Worm (Caenorhabditis elegans): ENCODE measurements around the gene sru-22.

Gene sru-22

DNA sequence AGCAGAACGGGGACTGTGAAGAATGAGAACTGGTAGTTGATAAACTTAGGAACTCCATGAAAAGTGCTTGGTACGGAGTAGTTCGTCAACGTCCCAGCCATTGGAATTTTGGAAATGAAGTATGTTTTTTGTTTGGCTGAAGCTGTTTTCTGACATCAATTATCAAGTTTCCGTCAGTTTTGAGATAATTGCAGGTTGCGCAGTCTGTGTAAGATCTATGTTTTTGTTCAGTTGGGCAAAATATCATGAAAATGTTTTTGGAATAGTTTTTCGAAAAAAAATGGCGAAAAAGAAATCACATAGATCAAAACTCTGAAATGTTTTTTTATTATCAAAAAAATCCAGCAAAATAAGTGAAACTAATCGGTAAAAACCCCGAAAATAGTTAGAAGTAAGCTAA lies at the start of gene sru-22:
sru-22 (minus strand) TSS at position 101 of the 400 bp plus-strand sequence.
- TF ChIP-seq dao-5 (tag; optimal IDR thresholded peaks at IDR 0.05) (no peak), him-1 (tag; optimal IDR thresholded peaks at IDR 0.05) (no peak), W03F9.2 (tag; optimal IDR thresholded peaks at IDR 0.05) (no peak)

DNA sequence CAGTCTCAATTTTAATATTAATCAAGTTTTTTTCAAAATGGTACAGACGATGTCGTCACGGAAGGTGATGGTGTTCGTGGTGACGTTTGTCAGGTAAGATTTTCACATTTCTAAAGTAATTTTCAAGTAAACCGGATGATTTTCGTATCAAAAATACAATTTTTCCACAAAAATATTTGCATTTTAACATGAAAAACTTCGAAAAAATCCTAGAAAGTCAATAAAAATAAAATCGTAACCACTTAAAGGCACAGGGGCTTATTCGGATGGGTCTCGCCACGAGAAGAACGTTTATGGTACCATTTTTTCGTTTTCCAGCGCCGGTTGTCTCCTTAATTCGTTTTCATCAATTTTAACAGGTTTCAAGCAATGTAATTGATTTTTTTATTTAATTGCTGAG lies 49.6 kb upstream of the sru-22 start, which contains the start of gene T10C6.6:
T10C6.6 (plus strand) TSS at position 27 of the 400 bp plus-strand sequence.
- TF ChIP-seq him-1 (tag; optimal IDR thresholded peaks at IDR 0.05) (no peak), W03F9.2 (tag; optimal IDR thresholded peaks at IDR 0.05) (no peak), dao-5 (tag; optimal IDR thresholded peaks at IDR 0.05) (no peak)

DNA sequence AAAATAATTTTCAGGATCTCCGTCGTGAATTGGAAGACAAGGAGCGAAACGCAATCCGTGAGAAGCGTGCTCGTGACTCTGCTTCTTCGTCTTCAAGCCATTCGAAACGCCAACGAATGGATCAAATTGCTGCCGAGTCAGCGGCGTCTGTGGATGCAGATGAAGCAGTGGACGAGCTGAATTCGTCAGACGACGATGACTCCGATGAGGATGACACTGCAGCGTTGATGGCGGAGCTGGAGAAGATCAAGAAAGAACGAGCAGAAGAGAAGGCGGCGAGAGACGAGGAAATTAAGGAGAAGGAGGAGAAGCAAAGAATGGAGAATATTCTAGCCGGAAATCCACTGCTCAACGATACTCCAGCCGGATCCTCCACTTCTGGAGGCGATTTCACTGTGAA lies 48.8 kb upstream of the sru-22 start:
- TF ChIP-seq W03F9.2 (tag; optimal IDR thresholded peaks at IDR 0.05) (no peak), him-1 (tag; optimal IDR thresholded peaks at IDR 0.05) (no peak), dao-5 (tag; optimal IDR thresholded peaks at IDR 0.05) (no peak)

DNA sequence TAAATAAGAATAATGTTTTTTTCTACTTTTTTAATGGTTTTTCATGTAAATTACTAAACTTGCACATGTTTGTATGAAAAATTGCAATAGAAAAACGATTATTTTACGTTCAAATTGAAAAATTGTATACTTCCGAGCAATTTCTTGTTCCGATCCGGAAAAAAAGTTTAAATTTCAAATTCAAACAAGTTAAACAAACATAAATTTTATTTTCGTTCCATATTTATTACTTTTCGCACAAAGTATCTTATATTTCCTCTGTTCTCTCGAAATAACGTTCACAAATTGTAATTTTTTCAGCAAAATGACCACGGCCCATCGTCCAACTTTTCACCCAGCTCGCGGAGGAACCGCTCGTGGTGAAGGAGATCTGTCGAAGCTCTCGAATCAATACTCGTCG lies 48.3 kb upstream of the sru-22 start, which contains the start of gene cwc-15:
cwc-15 (plus strand) TSS at position 301 of the 400 bp plus-strand sequence.
- TF ChIP-seq dao-5 (tag; optimal IDR thresholded peaks at IDR 0.05) (no peak), him-1 (tag; optimal IDR thresholded peaks at IDR 0.05) (no peak), W03F9.2 (tag; optimal IDR thresholded peaks at IDR 0.05) (no peak)

DNA sequence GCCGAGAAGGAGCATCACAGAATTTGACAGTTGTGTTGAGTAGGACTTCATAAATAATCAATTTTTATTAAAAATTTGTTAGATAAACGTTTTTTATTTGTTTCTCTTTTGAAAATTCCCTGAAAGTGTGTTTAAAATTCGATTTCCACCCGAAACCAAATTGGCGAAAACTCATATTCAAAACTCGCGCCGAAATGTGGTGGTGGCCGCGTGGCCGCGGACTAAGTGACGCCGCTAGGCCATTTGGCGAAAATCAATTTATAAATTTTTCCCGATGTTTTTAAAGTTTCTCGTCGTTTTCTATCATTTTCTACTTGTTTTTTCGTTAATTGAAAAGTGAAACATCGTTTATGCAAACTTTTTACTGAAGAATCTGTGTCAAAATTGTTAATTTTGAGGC lies 47.9 kb upstream of the sru-22 start:
- TF ChIP-seq W03F9.2 (tag; optimal IDR thresholded peaks at IDR 0.05), result no peak
- TF ChIP-seq dao-5 (tag; optimal IDR thresholded peaks at IDR 0.05), result no peak
- no peak for TF ChIP-seq him-1 (tag; optimal IDR thresholded peaks at IDR 0.05)

DNA sequence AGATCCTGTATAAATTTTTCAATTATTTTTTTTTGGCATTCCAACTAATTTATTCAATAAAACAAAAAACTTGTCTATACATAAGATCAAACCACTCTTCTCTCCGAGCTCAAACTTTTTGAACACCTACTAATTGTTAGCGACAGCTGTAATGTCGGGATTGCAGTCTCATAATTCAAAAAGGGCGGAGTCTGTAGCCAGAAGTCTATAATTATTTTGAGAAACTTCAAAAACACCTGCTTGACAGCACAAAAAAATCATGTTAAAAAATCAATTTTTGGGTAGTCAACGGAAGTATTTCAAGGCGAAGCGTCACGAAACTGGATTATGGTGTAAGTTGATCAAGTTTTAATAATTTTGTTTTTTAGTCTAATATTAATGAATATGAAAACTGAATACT lies 45.3 kb upstream of the sru-22 start, which contains the start of gene srx-44:
srx-44 (plus strand) TSS at position 301 of the 400 bp plus-strand sequence.
- TF ChIP-seq him-1 (tag; optimal IDR thresholded peaks at IDR 0.05), result no peak
- no peak for TF ChIP-seq dao-5 (tag; optimal IDR thresholded peaks at IDR 0.05)
- no peak for TF ChIP-seq W03F9.2 (tag; optimal IDR thresholded peaks at IDR 0.05)

DNA sequence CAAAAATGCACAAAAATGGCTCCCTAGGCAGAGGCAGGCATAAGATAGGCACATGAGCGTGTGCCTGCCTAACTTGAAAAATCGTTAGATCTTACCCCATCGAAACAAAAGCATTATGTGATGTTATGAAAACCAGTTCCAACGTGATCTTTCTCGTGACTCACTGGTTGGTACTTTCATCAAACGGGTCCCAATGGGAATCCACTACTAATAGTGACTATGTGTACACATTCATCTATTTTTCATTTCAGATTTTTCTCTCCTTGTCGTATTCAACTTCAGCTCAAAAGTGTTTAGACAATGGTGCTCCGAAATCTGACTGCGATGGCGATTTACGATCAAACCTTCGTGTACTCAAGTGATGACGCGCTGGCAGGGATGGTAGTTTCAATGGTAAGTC lies 42.9 kb upstream of the sru-22 start, which contains the start of gene srx-43:
srx-43 (plus strand) TSS at position 301 of the 400 bp plus-strand sequence.
- TF ChIP-seq him-1 (tag; optimal IDR thresholded peaks at IDR 0.05) (no peak), W03F9.2 (tag; optimal IDR thresholded peaks at IDR 0.05) (no peak), dao-5 (tag; optimal IDR thresholded peaks at IDR 0.05) (no peak)

DNA sequence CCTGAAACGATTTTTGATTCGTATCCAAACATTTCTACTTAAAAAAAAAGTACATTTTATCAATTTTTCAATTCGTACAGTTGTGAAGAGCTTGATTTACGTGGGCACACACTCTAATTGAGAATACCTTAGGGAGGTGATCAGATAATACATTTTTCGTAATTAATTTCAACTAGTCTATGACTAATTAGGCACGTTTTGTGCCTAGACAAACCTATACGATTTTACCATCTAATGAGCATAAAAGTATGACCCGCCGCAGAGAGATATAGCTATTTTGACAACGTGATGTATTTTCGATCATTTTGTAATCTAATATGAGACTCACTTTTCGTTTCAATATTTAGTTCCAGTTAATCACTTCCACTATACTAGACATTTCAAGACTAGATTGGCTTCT lies 42.2 kb upstream of the sru-22 start:
- TF ChIP-seq dao-5 (tag; optimal IDR thresholded peaks at IDR 0.05), result no peak
- TF ChIP-seq W03F9.2 (tag; optimal IDR thresholded peaks at IDR 0.05), result no peak
- TF ChIP-seq him-1 (tag; optimal IDR thresholded peaks at IDR 0.05), result no peak

DNA sequence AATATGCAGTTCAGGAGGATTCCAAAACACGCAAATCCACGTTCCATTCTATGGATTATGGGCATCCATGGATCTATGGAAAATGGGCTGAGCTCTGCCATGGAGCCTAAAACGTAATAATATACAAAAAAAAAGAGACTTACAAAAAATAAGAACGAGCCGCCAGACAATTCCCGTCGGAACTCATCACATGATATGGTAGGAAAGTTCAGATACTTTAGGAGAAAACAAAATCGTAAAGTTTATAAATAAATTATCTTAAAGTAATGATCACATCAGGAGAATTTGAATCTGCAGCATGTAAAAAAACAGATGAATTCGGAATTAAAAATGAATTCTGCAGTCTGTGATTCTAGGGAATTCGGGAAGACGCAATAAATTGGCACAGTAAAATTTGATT lies 40.9 kb upstream of the sru-22 start, which contains the start of gene str-232:
str-232 (minus strand) TSS at position 101 of the 400 bp plus-strand sequence.
- no peak for TF ChIP-seq him-1 (tag; optimal IDR thresholded peaks at IDR 0.05)
- no peak for TF ChIP-seq dao-5 (tag; optimal IDR thresholded peaks at IDR 0.05)
- TF ChIP-seq W03F9.2 (tag; optimal IDR thresholded peaks at IDR 0.05), result no peak

DNA sequence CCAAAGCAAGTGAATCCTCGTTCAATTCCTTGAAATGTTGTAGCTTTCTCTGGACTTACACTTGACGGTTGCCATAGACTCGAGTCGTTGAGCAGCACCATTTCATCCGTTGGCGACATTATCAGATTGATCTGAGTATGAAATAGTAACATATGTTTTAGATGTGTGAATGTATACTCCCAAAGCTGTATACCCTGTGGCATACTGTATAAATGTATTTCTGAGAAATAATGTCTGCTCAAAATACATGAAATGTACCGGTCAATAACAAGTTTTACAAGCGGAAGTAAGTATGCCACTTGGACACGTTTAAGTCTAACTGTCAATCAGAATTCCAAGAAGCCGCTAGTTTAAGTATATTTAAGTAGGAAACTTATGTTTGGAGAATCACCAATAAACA lies 34.8 kb upstream of the sru-22 start, which contains the start of gene str-233:
str-233 (minus strand) TSS at position 101 of the 400 bp plus-strand sequence.
- TF ChIP-seq dao-5 (tag; optimal IDR thresholded peaks at IDR 0.05) (no peak), him-1 (tag; optimal IDR thresholded peaks at IDR 0.05) (no peak), W03F9.2 (tag; optimal IDR thresholded peaks at IDR 0.05) (no peak)

DNA sequence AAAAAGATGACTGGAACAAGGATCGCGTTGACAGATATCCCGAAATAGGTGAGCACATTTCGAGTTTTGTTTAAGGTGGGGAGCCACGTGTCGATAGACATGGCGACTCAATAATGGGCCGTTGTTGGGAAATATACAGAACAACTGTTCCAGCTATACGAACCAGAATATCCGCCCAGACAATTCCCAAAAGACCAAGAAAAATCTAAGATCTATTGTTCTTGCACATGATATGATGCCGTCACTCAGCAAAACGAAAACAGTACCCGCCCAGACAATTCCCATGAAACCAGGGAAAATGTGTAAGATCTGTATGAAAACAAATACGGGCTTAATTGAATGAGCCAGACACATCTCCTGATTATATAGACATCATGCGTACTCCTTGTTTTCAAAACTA lies 32.8 kb upstream of the sru-22 start, which contains the start of gene str-231:
str-231 (minus strand) TSS at position 101 of the 400 bp plus-strand sequence.
- TF ChIP-seq W03F9.2 (tag; optimal IDR thresholded peaks at IDR 0.05) (no peak), him-1 (tag; optimal IDR thresholded peaks at IDR 0.05) (no peak), dao-5 (tag; optimal IDR thresholded peaks at IDR 0.05) (no peak)

DNA sequence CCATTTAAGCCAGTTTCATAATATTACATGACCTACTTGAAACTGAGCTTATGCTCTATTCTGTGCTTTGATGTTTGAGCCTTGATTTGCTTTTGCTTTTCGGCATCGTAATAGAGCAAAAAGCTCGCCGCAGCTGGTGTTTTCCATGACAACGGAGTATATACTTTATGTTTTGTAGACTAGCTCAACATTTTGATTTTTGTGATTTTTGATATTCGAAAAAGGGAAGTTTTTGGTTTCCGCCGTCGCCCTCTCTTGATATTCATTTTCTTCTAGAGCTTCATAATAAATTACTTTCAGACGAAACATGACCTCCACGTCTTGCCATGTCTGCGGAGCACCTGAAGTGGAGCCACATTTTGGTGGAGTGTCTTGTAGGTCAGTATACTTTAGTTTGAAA lies 27.6 kb upstream of the sru-22 start, which contains the start of gene nhr-63:
nhr-63 (plus strand) TSS at position 301 of the 400 bp plus-strand sequence.
- TF ChIP-seq dao-5 (tag; optimal IDR thresholded peaks at IDR 0.05), result no peak
- no peak for TF ChIP-seq him-1 (tag; optimal IDR thresholded peaks at IDR 0.05)
- TF ChIP-seq W03F9.2 (tag; optimal IDR thresholded peaks at IDR 0.05), result no peak

DNA sequence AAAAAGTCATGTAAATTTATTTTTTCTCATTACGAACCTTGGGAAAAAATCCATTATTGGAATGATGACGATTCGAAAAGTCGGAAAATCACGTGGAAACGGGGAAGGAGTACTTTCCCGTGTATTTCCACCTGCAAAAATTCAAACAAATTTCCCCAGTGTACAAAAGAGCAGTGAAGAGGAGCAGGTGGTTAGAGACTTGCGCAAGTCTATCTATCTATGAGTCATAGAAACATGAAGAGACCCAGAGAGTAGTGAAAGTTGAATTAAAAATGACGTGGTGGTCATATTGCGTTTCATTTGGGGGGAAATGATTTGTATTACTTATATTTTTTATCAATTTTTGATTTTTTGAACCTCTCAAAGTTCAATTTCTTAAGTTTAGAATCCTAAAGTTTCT lies 25.7 kb upstream of the sru-22 start, which contains the start of gene nhr-50:
nhr-50 (minus strand) TSS at position 199 of the 400 bp plus-strand sequence.
- TF ChIP-seq W03F9.2 (tag; optimal IDR thresholded peaks at IDR 0.05) (no peak), him-1 (tag; optimal IDR thresholded peaks at IDR 0.05) (no peak), dao-5 (tag; optimal IDR thresholded peaks at IDR 0.05) (no peak)

DNA sequence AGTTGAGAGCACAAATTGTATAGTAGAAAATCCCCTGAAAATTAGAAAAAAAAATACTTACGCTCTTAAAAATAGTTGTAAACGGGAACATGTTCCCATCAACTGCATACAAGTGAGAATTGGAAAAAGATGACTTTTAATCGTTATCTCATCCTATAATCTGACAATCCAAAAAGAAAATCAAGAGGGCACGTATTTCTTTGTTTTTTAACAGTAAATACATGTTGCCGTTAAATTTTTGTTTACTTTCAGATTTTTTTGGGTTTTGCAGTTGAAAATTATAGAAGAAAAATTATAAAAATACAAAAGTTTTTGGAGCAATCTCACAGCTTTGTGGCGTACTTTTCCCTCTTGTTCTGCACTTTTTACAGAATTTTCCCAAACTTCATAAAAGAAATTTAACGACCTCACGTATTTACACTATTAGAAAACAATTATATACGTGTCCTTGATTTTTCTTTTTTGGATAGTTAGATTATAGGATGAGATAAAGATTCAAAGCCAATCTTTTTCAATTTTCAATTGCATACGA lies 22.0 kb upstream of the sru-22 start, which contains the start of the genes C06C6.9 and C06C6.8:
C06C6.9 (minus strand) TSS at position 101 of the 532 bp plus-strand sequence.
C06C6.8 (plus strand) TSS at position 482 of the 532 bp plus-strand sequence.
- TF ChIP-seq W03F9.2 (tag; optimal IDR thresholded peaks at IDR 0.05) (no peak), him-1 (tag; optimal IDR thresholded peaks at IDR 0.05) (no peak), dao-5 (tag; optimal IDR thresholded peaks at IDR 0.05) (no peak)
